Worm (Caenorhabditis elegans): ENCODE results near the gene glt-6.

The glt-6 gene

DNA sequence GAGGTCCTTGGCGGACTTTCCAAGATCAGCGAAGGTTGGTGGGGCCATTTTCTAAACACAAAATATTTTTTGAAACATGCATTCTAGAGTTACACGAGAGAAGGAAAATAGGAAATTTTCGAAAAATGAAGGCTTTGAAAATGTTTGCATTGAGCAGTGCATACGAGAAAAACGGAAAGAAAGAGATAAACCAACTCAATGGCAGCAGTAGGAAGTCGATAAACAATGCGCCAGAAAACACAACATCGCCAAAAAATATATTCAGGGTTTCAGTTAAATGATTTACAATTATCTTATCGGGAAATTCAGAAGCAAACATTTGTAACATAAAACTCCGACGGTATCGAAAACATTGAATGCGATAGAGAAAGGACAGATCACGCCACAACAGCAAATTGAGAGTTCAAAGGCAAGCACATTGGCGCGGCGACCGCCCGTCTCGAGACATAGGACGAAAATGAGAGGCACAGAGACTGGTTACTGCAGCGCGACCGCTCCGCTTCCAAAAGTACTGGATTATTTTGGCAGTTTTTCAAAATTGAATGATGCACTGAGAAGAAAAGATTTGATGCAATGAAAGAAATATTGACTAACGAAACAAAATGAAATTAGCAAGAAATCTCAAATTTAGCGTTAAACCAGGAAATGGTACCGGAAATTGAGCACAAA is 4.6 kb downstream of the glt-6 start, which contains the start of the genes vdac-1 and R05G6.5 (continued):
- TF ChIP-seq nhr-77 (tag; optimal IDR thresholded peaks at IDR 0.05) (no peak), mbf-1 (tag; optimal IDR thresholded peaks at IDR 0.05) (no peak)

DNA sequence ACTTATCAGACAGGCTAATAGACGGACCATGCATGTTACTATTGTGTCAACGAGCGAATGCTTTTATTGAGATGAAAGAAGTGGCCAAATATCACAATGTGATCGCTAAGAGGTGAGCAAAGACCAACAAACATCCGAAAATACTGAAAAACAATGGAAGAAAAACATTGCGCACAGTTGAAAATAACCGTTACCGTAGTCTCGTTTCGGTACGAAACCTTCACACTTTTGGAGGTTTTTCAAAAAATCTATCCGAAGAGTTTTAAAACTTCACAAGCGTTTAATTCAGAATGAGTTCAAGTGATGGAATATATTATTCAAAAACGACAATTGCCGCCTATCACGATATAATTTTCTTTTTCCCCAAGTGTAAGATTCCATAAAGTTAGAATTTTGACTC is 5.4 kb downstream of the glt-6 start:
- TF ChIP-seq blmp-1 (tag; optimal IDR thresholded peaks at IDR 0.05; ENCODE audit: insufficient read depth) (no peak), lsy-2 (tag; optimal IDR thresholded peaks at IDR 0.05) (peak in 1 of 2 experiments; percentile 87), ZK546.5 (tag; optimal IDR thresholded peaks at IDR 0.05) (no peak), zag-1 (tag; optimal IDR thresholded peaks at IDR 0.05) (no peak)

DNA sequence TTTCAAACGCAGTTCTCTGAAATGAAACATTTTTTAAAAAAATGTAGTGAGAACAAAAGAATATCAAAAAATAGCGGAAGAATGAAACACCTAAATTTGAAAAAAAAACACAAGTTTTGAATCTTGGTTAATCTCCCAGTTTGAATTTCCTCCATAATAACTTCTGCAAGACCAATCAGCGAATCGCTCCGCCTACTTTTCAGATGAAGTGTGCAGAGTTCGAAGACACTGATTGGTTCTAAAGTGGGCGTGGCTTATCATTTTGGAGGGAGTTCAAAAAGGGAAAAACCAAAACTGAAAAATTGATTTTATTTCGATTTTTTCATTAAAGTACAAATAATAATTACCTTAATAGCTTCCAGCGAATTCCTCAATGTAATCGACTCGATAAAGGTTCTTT is 7.4 kb downstream of the glt-6 start:
- TF ChIP-seq crh-2 (tag; optimal IDR thresholded peaks at IDR 0.05) (no peak), egl-27 (tag; optimal IDR thresholded peaks at IDR 0.05) (no peak), lin-11 (tag; optimal IDR thresholded peaks at IDR 0.05) (no peak), unc-39 (tag; optimal IDR thresholded peaks at IDR 0.05) (no peak), lin-13 (GFP tag; optimal IDR thresholded peaks at IDR 0.05) (no peak), ztf-4 (tag; optimal IDR thresholded peaks at IDR 0.05) (no peak), unc-55 (GFP tag; optimal IDR thresholded peaks at IDR 0.05) (no peak), ZK546.5 (tag; optimal IDR thresholded peaks at IDR 0.05) (no peak)

DNA sequence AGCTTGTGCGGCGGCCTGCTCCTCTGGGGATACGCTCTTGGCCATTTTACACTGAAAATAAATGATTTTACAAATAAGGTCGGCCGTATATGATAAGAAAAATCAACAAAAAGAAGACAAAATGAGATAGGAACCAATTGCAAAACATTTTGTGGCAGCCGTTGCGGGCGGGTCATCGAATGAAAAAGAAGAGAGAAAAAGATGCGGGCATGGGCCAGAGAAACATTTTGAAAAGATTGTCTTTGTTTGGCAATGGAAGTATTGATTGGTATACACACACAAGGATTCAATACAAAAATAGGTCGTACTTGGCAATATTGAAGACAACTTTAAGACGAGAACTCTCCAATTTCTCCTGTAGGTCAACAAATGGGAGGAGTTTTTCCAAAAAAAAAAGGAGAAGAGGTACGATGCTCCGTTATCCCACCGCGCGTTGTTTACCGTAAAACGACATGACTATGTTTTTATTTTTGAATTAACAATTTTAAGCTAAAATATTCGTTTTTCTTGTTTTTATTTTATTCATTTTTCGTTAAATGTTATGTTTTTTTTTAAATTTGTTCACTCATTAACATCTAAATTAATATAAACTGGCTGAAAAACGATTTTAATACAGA is 9.3 kb downstream of the glt-6 start, which contains the start of the genes plc-4 and R05G6.4:
Gene plc-4, minus strand, starts transcription at position 51 of the 617 bp plus-strand sequence.
Gene R05G6.4, plus strand, starts transcription at position 617 of the 617 bp plus-strand sequence.
- TF ChIP-seq lin-11 (tag; optimal IDR thresholded peaks at IDR 0.05) (no peak), unc-55 (GFP tag; optimal IDR thresholded peaks at IDR 0.05) (peak; percentile 49), ztf-11 (tag; optimal IDR thresholded peaks at IDR 0.05) (no peak), lin-39 (tag; optimal IDR thresholded peaks at IDR 0.05) (no peak), alr-1 (tag; optimal IDR thresholded peaks at IDR 0.05) (no peak), nhr-129 (tag; optimal IDR thresholded peaks at IDR 0.05) (peak; percentile 65), nhr-237 (tag; optimal IDR thresholded peaks at IDR 0.05) (no peak), nhr-21 (tag; optimal IDR thresholded peaks at IDR 0.05) (no peak), mdl-1 (tag; optimal IDR thresholded peaks at IDR 0.05) (no peak), ceh-16 (tag; optimal IDR thresholded peaks at IDR 0.05) (no peak), mbf-1 (tag; optimal IDR thresholded peaks at IDR 0.05) (no peak), snpc-4 (tag; optimal IDR thresholded peaks at IDR 0.05) (no peak), nhr-11 (tag; optimal IDR thresholded peaks at IDR 0.05) (no peak), dmd-4 (tag; optimal IDR thresholded peaks at IDR 0.05) (no peak), ceh-82 (tag; optimal IDR thresholded peaks at IDR 0.05) (no peak), lsy-2 (tag; optimal IDR thresholded peaks at IDR 0.05) (peak in 1 of 2 experiments; percentile 55), C34F6.9 (tag; optimal IDR thresholded peaks at IDR 0.05) (peak; percentile 61), nhr-6 (tag; optimal IDR thresholded peaks at IDR 0.05) (no peak), mab-5 (tag; optimal IDR thresholded peaks at IDR 0.05) (no peak), elt-1 (tag; optimal IDR thresholded peaks at IDR 0.05) (no peak), zag-1 (tag; optimal IDR thresholded peaks at IDR 0.05) (no peak), aly-2 (tag; optimal IDR thresholded peaks at IDR 0.05) (no peak), lin-13 (GFP tag; optimal IDR thresholded peaks at IDR 0.05) (no peak), unc-39 (tag; optimal IDR thresholded peaks at IDR 0.05) (no peak), gmeb-1 (tag; optimal IDR thresholded peaks at IDR 0.05) (peak; percentile 40), nhr-12 (tag; optimal IDR thresholded peaks at IDR 0.05) (no peak), ZK546.5 (tag; optimal IDR thresholded peaks at IDR 0.05) (no peak), nhr-23 (tag; optimal IDR thresholded peaks at IDR 0.05) (no peak), ztf-1 (GFP tag; conservative IDR thresholded peaks at IDR 0.05) (no peak), F13H6.1 (tag; optimal IDR thresholded peaks at IDR 0.05) (peak; percentile 11), unc-62 (GFP tag; optimal IDR thresholded peaks at IDR 0.05) (no peak), ama-1 (optimal IDR thresholded peaks at IDR 0.05) (no peak), nhr-25 (tag; optimal IDR thresholded peaks at IDR 0.05) (peak; percentile 18), sma-9 (GFP tag; optimal IDR thresholded peaks at IDR 0.05) (no peak), sma-9 (tag; optimal IDR thresholded peaks at IDR 0.05) (no peak), sem-4 (tag; optimal IDR thresholded peaks at IDR 0.05) (no peak), crh-2 (tag; optimal IDR thresholded peaks at IDR 0.05) (peak; percentile 39), peb-1 (tag; optimal IDR thresholded peaks at IDR 0.05) (no peak), egl-27 (tag; optimal IDR thresholded peaks at IDR 0.05) (no peak), sma-3 (GFP tag; optimal IDR thresholded peaks at IDR 0.05) (no peak), R02D3.7 (tag; optimal IDR thresholded peaks at IDR 0.05) (peak; percentile 81), blmp-1 (tag; optimal IDR thresholded peaks at IDR 0.05; ENCODE audit: insufficient read depth) (no peak), skn-1 (tag; optimal IDR thresholded peaks at IDR 0.05) (no peak), Y55F3AM.14 (GFP tag; optimal IDR thresholded peaks at IDR 0.05) (no peak), ztf-4 (tag; optimal IDR thresholded peaks at IDR 0.05) (no peak)

All from whole organism, L2 larva.